Fruit fly (Drosophila melanogaster) S2 (cell line): ENCODE measurements around the gene CG6465.

ENCODE experiments used
- CG8478 ChIP-seq: fragments of >200 bp; optimal IDR thresholded peaks from 2 replicates; lab custom pipeline; 2018
- CTCF ChIP-seq, 2 experiments: fragments of >200 bp; optimal IDR thresholded peaks; 2 replicates each; lab custom pipeline; 2018

Gene CG6465

DNA sequence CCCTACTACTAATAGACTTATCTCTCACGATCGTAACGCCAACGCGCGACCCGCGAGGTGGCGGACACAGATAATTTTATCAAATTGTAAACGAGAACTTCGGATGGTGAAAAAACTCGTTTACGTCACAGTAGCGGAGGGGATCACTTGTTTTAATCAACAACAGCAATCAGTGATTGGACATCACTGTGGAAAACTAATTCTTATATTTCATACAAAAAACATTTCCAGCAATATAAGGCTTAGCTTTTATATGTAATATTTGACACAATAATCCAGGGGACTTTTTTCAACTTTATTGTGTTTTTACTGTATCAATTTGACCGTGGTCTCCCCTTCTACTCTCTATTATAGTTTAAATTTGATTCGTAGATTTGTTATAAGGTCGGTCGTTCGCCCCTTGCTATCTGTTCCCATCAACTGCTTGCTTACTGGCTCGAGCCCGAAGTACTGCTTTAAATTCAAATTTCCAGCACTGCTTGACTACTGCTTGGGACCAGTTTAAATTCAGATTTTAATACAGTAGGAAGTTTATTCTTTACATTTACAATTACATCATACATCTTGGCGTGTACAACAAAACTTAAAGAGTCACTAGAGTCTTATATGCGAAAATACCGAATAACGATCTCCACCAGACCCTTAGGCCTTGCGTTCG lies at the start of gene CG6465:
Gene CG6465 (minus strand): TSS at position 7 of the 658 bp plus-strand sequence.
- no peak for TF ChIP-seq CG8478 (lab: Kevin White, UChicago)
- TF ChIP-seq CTCF (optimal IDR thresholded peaks at IDR 0.05; lab: Kevin White, UChicago) = peak; percentile 79 to 80

dm6 chr3R:10726714-10727113 lies 49.7 kb upstream of the CG6465 start:
- TF ChIP-seq CTCF (optimal IDR thresholded peaks at IDR 0.05; lab: Kevin White, UChicago) (no peak), CG8478 (lab: Kevin White, UChicago) (no peak)

- TF ChIP-seq CTCF (optimal IDR thresholded peaks at IDR 0.05; lab: Kevin White, UChicago) (no peak), CG8478 (lab: Kevin White, UChicago) (no peak)
Observed at dm6 chr3R:10714498-10714897, 37.4 kb upstream of the CG6465 start, which contains the start of gene CG4073. Gene CG4073, plus strand, starts transcription at chr3R:10714798.

DNA sequence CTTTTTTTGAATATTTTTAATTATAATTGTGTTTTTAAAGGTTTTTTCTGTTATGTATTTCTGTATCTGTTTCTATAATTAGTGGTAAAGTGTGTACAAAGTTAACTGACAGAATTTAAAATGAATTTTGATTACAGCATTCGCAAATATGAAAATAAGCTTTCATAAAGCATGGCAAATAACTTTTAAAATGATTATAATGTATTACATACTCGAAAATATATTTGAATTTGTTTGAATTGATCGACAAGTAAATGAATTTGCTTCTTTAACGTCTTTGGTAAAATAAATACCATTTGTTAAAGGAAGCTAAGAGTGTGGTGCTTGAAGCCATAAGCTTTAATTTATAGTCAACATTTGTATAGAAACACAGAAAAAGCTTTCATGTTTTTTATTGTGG lies 34.1 kb upstream of the CG6465 start, which contains the start of gene CG14689:
Gene CG14689 (minus strand): TSS at position 101 of the 400 bp plus-strand sequence.
- TF ChIP-seq CTCF (optimal IDR thresholded peaks at IDR 0.05; lab: Kevin White, UChicago) (no peak), CG8478 (lab: Kevin White, UChicago) (no peak)

DNA sequence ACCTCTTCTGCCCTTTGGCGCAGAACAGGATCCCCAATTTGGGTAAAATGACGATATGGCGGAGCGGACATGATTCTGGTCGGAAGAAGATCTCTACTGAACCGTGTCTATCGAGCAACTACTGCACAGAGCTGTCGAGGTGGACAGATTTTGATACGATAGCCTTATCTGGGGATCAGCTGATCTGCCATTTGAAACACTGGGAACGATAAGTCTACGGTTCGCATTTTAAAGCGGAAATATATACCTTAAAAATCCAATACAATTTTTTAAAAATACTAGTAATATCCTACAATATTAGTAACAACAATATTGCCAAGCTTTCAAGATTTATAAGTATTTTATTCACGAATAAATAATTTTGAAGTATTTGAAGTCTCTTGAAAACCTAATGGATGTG lies 32.2 kb upstream of the CG6465 start, which contains the start of gene CG31373:
Gene CG31373 (minus strand): TSS at position 101 of the 400 bp plus-strand sequence.
- TF ChIP-seq CG8478 (lab: Kevin White, UChicago) = no peak
- TF ChIP-seq CTCF (optimal IDR thresholded peaks at IDR 0.05; lab: Kevin White, UChicago) = no peak

- TF ChIP-seq CTCF (optimal IDR thresholded peaks at IDR 0.05; lab: Kevin White, UChicago) = no peak
- TF ChIP-seq CG8478 (lab: Kevin White, UChicago) = no peak
Observed at dm6 chr3R:10708169-10708568, 31.1 kb upstream of the CG6465 start, which contains the start of gene CG31278. Gene CG31278, minus strand, starts transcription at chr3R:10708340.

- TF ChIP-seq CG8478 (lab: Kevin White, UChicago) (no peak), CTCF (optimal IDR thresholded peaks at IDR 0.05; lab: Kevin White, UChicago) (no peak)
Observed at dm6 chr3R:10706763-10707162, 29.7 kb upstream of the CG6465 start, which contains the start of the genes CG31467 and CG14684. Gene CG31467, minus strand, starts transcription at chr3R:10706863. Gene CG14684, plus strand, starts transcription at chr3R:10706974.

dm6 chr3R:10704975-10705374 lies 27.9 kb upstream of the CG6465 start, which contains the start of gene CG31391:
Gene CG31391, minus strand, starts transcription at chr3R:10705075.
- TF ChIP-seq CG8478 (lab: Kevin White, UChicago) (no peak), CTCF (optimal IDR thresholded peaks at IDR 0.05; lab: Kevin White, UChicago) (no peak)

DNA sequence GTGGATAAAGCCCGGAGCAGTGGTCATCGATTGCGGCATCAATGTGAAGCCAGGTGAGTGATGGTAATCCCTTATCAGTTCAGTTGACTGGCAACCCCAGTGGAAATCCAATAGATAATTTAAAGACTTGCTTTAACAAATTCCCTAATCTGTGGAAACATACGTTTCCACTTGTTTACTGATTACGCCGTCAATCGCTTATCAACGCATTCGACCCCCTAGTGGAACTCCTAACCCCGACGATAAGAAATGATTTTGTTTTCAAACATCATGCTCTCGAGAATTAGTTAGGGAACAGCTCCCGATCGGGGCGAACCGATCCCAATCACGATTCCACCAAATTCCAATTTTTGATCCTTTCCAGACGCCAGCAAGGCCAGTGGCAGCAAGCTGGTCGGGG lies 23.6 kb upstream of the CG6465 start:
- TF ChIP-seq CTCF (optimal IDR thresholded peaks at IDR 0.05; lab: Kevin White, UChicago) (no peak), CG8478 (lab: Kevin White, UChicago) (no peak)

DNA sequence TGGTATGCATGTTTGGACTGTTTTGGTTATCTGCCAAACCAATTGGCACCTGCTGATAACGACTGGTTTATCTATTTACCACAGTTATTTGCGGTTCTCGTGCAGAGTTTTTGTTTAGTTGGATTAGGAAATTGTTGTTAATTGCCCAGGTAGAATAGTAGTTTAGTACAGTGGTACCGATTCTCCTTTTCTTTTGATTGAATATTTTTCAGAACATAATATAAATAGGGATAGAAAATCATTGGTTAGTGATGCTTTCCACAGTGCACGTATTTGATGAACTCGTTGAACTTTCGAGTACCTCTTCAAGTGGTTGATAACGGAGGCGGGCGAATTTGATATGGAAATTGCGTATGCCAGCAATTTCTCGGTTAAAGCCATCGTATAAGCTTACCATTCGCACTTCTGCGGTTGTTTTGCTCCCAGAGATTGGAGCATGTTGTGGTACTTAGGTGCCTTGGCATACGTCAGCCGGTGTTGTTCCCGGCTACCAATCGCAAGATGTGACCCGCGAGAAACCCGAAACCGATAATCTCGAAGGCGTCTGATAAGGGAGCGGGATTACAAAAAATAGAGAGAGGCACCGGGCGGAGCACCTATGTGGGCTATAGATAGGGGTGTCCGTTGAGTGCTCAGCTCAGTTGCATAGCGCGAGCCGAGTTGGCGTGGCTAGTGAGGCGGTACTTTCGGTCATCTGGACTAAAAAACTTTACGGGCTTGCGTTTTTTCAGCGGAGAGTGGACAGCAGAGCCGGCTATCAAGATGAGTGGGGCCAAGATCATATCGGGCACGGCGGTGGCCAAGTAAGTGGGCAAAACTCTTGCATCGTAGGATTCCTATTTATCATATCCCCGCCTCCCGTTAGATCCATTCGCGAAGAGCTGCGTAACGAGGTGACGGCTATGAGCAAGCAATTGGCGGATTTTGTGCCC lies 22.2 kb upstream of the CG6465 start:
- TF ChIP-seq CG8478 (lab: Kevin White, UChicago) (no peak), CTCF (optimal IDR thresholded peaks at IDR 0.05; lab: Kevin White, UChicago) (no peak)

- TF ChIP-seq CTCF (optimal IDR thresholded peaks at IDR 0.05; lab: Kevin White, UChicago) = no peak
- TF ChIP-seq CG8478 (lab: Kevin White, UChicago) = no peak
Observed at dm6 chr3R:10696371-10696777, 19.3 kb upstream of the CG6465 start, which contains the start of the genes pug, CG14683 and CG46459. Gene pug, plus strand, starts transcription at chr3R:10696534. Gene CG14683, plus strand, starts transcription at chr3R:10696647. Gene CG46459, plus strand, starts transcription at chr3R:10696647.

DNA sequence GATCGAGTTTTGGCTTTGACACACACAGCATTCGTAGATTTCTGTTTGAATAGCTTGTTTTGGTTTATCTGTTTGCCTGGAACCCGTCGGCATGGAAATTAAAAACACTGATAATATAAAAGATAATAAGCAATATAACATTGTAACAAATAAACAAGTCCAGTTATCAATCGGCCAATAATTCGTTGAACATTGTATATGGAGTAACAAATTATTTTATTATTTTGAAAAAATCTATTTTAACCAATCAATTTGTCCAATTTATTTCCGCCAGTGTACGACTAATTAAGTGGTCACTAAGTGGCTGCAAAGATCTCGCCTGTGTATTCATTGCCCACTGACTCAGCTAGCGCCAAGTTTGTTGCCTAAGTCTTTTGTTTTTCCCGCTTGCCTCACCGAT lies 11.8 kb upstream of the CG6465 start:
- TF ChIP-seq CG8478 (lab: Kevin White, UChicago) (no peak), CTCF (optimal IDR thresholded peaks at IDR 0.05; lab: Kevin White, UChicago) (no peak)

- TF ChIP-seq CG8478 (lab: Kevin White, UChicago) = no peak
- no peak for TF ChIP-seq CTCF (optimal IDR thresholded peaks at IDR 0.05; lab: Kevin White, UChicago)
Observed at dm6 chr3R:10688160-10688559, 11.1 kb upstream of the CG6465 start.

DNA sequence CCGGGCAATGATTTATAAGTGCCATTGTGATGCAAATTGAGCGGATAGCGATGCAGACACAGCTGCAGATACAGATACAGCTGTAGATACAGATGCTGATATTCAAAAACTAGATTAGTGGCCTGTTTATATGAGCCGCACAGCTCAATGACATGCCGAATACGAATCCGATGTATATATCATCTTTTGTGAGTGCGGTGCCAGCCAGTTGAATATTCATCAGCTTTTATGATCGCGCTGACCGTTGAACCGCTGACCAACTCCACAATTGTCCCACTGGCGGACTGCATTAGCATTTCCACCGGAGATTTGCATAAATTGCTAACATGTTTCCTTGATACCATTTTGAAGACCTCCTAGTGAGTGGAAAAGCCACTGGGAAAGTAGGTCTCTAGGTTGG lies 10.3 kb upstream of the CG6465 start:
- no peak for TF ChIP-seq CTCF (optimal IDR thresholded peaks at IDR 0.05; lab: Kevin White, UChicago)
- TF ChIP-seq CG8478 (lab: Kevin White, UChicago) = no peak
